Worm (Caenorhabditis elegans): ENCODE measurements around the gene B0250.5.
"Not testable (repeated sequence)": the region's sequence is repeated elsewhere in the genome, so short reads cannot be mapped to it uniquely, and the experiment has no call there.

B0250.5 gene

ce11 chrV:20500405-20500804 lies 6.7 kb downstream of the B0250.5 start, which contains the start of gene dct-14:
TSS of gene dct-14 (minus strand) at chrV:20500505.
- TF ChIP-seq ets-7 (tag; optimal IDR thresholded peaks at IDR 0.05) (no peak), tra-4 (tag; optimal IDR thresholded peaks at IDR 0.05) (no peak)

- no peak for TF ChIP-seq tbx-37 (GFP tag; conservative IDR thresholded peaks at IDR 0.05)
- TF ChIP-seq scrt-1 (GFP tag; IDR thresholded peaks at IDR 0.05) = no peak
- no peak for TF ChIP-seq hmbx-1 (tag; optimal IDR thresholded peaks at IDR 0.05)
- TF ChIP-seq ets-7 (tag; optimal IDR thresholded peaks at IDR 0.05) = no peak
- TF ChIP-seq ceh-13 (GFP tag; optimal IDR thresholded peaks at IDR 0.05) = no peak
- no peak for TF ChIP-seq ceh-36 (tag; optimal IDR thresholded peaks at IDR 0.05)
- no peak for TF ChIP-seq tra-4 (tag; optimal IDR thresholded peaks at IDR 0.05)
Observed at ce11 chrV:20504997-20505396, 11.3 kb downstream of the B0250.5 start, which contains the start of gene Y38H6C.4. TSS of gene Y38H6C.4 (minus strand) at chrV:20505097.

DNA sequence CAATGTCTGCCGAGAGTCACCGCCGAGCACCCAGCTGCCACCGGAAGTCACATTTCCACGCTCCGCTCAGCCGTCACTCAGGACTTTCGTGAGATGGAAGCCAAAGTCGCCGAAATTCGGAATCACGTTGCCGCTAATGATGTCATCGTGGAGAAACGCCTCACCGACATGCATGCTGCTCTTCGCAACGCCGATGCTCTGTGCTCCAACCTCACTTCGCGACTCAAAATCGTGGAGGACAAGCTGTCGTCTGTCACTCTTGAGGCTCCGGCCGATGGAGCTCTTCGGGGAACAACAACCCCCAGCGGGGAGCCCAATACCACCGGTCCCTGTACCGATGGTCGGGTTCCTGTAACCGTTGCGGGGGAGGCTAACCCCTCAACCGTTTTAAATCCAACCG lies 12.8 kb downstream of the B0250.5 start:
- no peak for TF ChIP-seq tra-4 (tag; optimal IDR thresholded peaks at IDR 0.05)
- no peak for TF ChIP-seq hmbx-1 (tag; optimal IDR thresholded peaks at IDR 0.05)
- TF ChIP-seq scrt-1 (GFP tag; IDR thresholded peaks at IDR 0.05) = no peak
- no peak for TF ChIP-seq ama-1 (optimal IDR thresholded peaks at IDR 0.05)
- no peak for TF ChIP-seq tbx-37 (GFP tag; conservative IDR thresholded peaks at IDR 0.05)
- no peak for TF ChIP-seq F13C5.2 (tag; optimal IDR thresholded peaks at IDR 0.05)

- TF ChIP-seq ceh-13 (GFP tag; optimal IDR thresholded peaks at IDR 0.05) (no peak), hmbx-1 (tag; optimal IDR thresholded peaks at IDR 0.05) (no peak), F13C5.2 (tag; optimal IDR thresholded peaks at IDR 0.05) (no peak)
Observed at ce11 chrV:20509427-20509826, 15.7 kb downstream of the B0250.5 start.

ce11 chrV:20513661-20514060 lies 19.9 kb downstream of the B0250.5 start, which contains the start of gene Y38H6C.8:
TSS of gene Y38H6C.8 (plus strand) at chrV:20513961.
- not testable (repeated sequence) for TF ChIP-seq aly-1 (tag; optimal IDR thresholded peaks at IDR 0.05); ama-1 (optimal IDR thresholded peaks at IDR 0.05); hmbx-1 (tag; optimal IDR thresholded peaks at IDR 0.05)

DNA sequence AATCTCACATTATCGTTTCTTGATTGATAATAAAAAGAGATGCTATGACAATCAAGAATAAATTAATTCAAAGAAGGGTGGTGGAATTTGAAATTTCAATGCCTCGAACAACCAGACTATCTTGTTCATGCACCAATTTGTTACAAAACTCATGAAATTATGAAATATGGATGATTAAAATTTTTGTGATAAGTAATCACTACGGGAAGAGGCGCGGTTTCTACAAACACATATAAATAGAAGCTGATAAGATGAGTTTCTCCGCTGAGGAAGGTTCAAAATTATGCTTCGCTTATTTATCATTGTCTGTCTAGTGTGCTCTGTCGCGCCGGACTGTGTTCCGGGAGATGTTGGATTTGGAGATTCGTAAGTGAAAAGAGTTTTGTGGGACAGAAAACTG lies 20.8 kb downstream of the B0250.5 start:
- TF ChIP-seq aly-1 (tag; optimal IDR thresholded peaks at IDR 0.05) (no peak), ceh-36 (tag; optimal IDR thresholded peaks at IDR 0.05) (no peak), F13C5.2 (tag; optimal IDR thresholded peaks at IDR 0.05) (no peak), tbx-11 (GFP tag; IDR thresholded peaks at IDR 0.05) (no peak), hnd-1 (tag; optimal IDR thresholded peaks at IDR 0.05) (no peak), B0310.2 (tag; optimal IDR thresholded peaks at IDR 0.05) (no peak), ceh-13 (GFP tag; optimal IDR thresholded peaks at IDR 0.05) (no peak), scrt-1 (GFP tag; IDR thresholded peaks at IDR 0.05) (no peak), ama-1 (optimal IDR thresholded peaks at IDR 0.05) (no peak)

DNA sequence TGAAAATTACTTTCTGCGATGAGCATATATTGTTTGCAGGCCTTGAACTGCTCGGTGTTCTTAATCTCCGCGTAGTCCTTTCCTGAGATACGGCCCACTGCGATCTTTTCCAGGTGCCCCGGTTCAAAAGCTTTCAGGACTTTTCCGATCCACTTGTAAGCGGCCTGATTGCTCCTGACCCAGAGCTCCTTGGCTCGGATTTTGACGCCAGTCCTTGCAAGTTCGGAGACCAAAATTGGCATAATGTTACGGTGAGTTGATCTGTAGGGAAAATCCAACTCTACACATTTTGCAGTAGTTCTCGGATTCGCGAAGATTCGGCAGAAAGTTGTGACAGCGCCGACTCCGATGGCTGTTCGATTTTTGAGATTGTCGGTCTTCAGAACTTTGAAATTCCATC lies 23.3 kb downstream of the B0250.5 start:
- no peak for TF ChIP-seq hnd-1 (tag; optimal IDR thresholded peaks at IDR 0.05)
- no peak for TF ChIP-seq B0310.2 (tag; optimal IDR thresholded peaks at IDR 0.05)
- no peak for TF ChIP-seq pes-1 (GFP tag; IDR thresholded peaks at IDR 0.05)
- no peak for TF ChIP-seq ama-1 (optimal IDR thresholded peaks at IDR 0.05)
- TF ChIP-seq F13C5.2 (tag; optimal IDR thresholded peaks at IDR 0.05) = no peak
- TF ChIP-seq scrt-1 (GFP tag; IDR thresholded peaks at IDR 0.05) = no peak
- no peak for TF ChIP-seq tbx-11 (GFP tag; IDR thresholded peaks at IDR 0.05)

DNA sequence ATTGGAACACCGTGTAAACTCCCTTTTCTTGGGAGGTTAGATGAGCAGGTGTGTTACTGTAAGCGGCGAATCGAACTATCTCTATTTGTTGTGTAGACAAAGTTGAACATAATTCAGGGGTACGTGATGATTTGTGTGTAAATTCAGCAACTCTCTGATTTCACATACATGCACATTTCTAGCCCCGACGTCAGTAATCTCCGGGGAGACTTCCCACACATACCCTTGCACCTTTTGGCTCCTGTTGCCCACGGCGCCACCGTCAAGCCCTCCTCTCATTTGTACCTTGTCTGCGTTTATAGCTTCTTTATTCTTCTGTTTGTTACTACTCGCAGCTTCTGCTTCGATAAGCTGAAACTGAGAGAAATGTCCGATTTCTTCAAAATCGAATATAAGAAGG lies 25.2 kb downstream of the B0250.5 start, which contains the start of gene Y38H6C.25:
Y38H6C.25 (plus strand) TSS at position 301 of the 400 bp plus-strand sequence.
- TF ChIP-seq hmbx-1 (tag; optimal IDR thresholded peaks at IDR 0.05) (no peak), tbx-11 (GFP tag; IDR thresholded peaks at IDR 0.05) (no peak), ceh-36 (tag; optimal IDR thresholded peaks at IDR 0.05) (no peak), scrt-1 (GFP tag; IDR thresholded peaks at IDR 0.05) (no peak), hnd-1 (tag; optimal IDR thresholded peaks at IDR 0.05) (no peak), B0310.2 (tag; optimal IDR thresholded peaks at IDR 0.05) (no peak), hmg-4 (GFP tag; optimal IDR thresholded peaks at IDR 0.05) (no peak), ets-7 (tag; optimal IDR thresholded peaks at IDR 0.05) (no peak), tbx-37 (GFP tag; conservative IDR thresholded peaks at IDR 0.05) (no peak), flt-1 (GFP tag; IDR thresholded peaks at IDR 0.05) (no peak), ceh-13 (GFP tag; optimal IDR thresholded peaks at IDR 0.05) (no peak), sea-1 (GFP tag; conservative IDR thresholded peaks at IDR 0.05) (no peak), F13C5.2 (tag; optimal IDR thresholded peaks at IDR 0.05) (no peak), aly-1 (tag; optimal IDR thresholded peaks at IDR 0.05) (no peak)

- TF ChIP-seq ama-1 (optimal IDR thresholded peaks at IDR 0.05) (no peak), ceh-13 (GFP tag; optimal IDR thresholded peaks at IDR 0.05) (no peak), scrt-1 (GFP tag; IDR thresholded peaks at IDR 0.05) (no peak), hmg-4 (GFP tag; optimal IDR thresholded peaks at IDR 0.05) (no peak), ets-7 (tag; optimal IDR thresholded peaks at IDR 0.05) (no peak), B0310.2 (tag; optimal IDR thresholded peaks at IDR 0.05) (no peak), tra-4 (tag; optimal IDR thresholded peaks at IDR 0.05) (no peak), F13C5.2 (tag; optimal IDR thresholded peaks at IDR 0.05) (no peak), hmbx-1 (tag; optimal IDR thresholded peaks at IDR 0.05) (no peak), tbx-11 (GFP tag; IDR thresholded peaks at IDR 0.05) (no peak), sea-1 (GFP tag; conservative IDR thresholded peaks at IDR 0.05) (no peak), pes-1 (GFP tag; IDR thresholded peaks at IDR 0.05) (no peak), ceh-36 (tag; optimal IDR thresholded peaks at IDR 0.05) (no peak), hnd-1 (tag; optimal IDR thresholded peaks at IDR 0.05) (no peak), tbx-37 (GFP tag; conservative IDR thresholded peaks at IDR 0.05) (no peak), aly-1 (tag; optimal IDR thresholded peaks at IDR 0.05) (no peak), flt-1 (GFP tag; IDR thresholded peaks at IDR 0.05) (no peak)
Observed at ce11 chrV:20522219-20522618, 28.5 kb downstream of the B0250.5 start, which contains the start of the genes Y38H6C.9 and fbxa-150. TSS of gene Y38H6C.9 (minus strand) at chrV:20522270. TSS of gene fbxa-150 (plus strand) at chrV:20522598.
